Fruit fly (Drosophila melanogaster): ENCODE data around the gene CG2841.

DNA sequence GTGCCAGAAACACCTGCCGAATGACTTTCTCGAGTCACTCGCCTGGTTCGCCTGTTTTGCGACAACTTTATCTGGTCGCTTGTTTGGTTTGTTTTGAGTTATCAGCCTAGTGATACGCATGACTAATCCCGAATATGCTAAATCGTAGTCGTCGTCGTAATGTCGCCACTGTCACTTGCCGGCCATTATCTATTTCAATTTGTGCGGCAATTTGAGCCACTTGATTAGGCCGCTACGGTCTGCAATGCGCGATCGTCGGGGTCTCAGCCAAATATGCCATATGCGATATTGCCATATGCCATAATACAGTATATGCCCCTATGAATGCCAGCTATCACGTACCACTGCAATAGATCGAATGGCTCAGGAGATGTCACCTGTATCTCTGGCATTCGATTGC lies 13.3 kb downstream of the CG2841 start:
- no peak for TF ChIP-seq CTCF (optimal IDR thresholded peaks at IDR 0.05)
- TF ChIP-seq CG8478 (optimal IDR thresholded peaks at IDR 0.05), result no peak
